Worm (Caenorhabditis elegans) whole organism, young adult: ENCODE data around the gene Y57G11C.5.

Experiments used
- B0019.2 ChIP-seq: fragments of 200-800 bp; sonication (Bioruptor generic); conservative IDR thresholded peaks from 2 replicates; pipeline ENCODE4 v1.3.6; 2022; ENCODE audit warnings: missing genetic modification reagents, missing genetic modification characterization, missing compliant biosample characterization
- B0261.1 ChIP-seq: sonication (generic microtip); optimal IDR thresholded peaks from 2 replicates; lab custom pipeline; 2016; ENCODE audit warnings: mild to moderate bottlenecking, missing genetic modification characterization, moderate library complexity, missing compliant biosample characterization
- B0336.3 ChIP-seq: fragments of 200-800 bp; sonication (Bioruptor generic); IDR thresholded peaks from 2 replicates; pipeline ENCODE4 v1.3.6; 2022; ENCODE audit warnings: missing genetic modification characterization, missing compliant biosample characterization
- F10E7.11 ChIP-seq: sonication (generic microtip); optimal IDR thresholded peaks from 2 replicates; lab custom pipeline; 2017; ENCODE audit warnings: mild to moderate bottlenecking, missing genetic modification characterization, moderate library complexity, missing compliant biosample characterization
- F33H1.4 ChIP-seq: fragments of 200-800 bp; sonication (Bioruptor generic); IDR thresholded peaks from 2 replicates; pipeline ENCODE4 v1.3.6; 2022; ENCODE audit warnings: missing genetic modification reagents, missing genetic modification characterization, missing compliant biosample characterization
- F37B4.10 ChIP-seq: fragments of 200-800 bp; sonication (Bioruptor generic); IDR thresholded peaks from 2 replicates; pipeline ENCODE4 v1.3.6; 2022; ENCODE audit warnings: missing genetic modification characterization, missing compliant biosample characterization
- F49E8.2 ChIP-seq: sonication (generic microtip); optimal IDR thresholded peaks from 3 replicates; lab custom pipeline; 2017; ENCODE audit warnings: missing genetic modification characterization, mild to moderate bottlenecking, missing compliant biosample characterization, antibody characterized with exemption, moderate library complexity; ENCODE audit not compliant: insufficient read depth
- T26A5.8 ChIP-seq: sonication (generic microtip); optimal IDR thresholded peaks from 2 replicates; lab custom pipeline; 2016; ENCODE audit warnings: missing genetic modification characterization, missing compliant biosample characterization
- Y53F4B.3 ChIP-seq: fragments of 200-800 bp; sonication (Bioruptor generic); IDR thresholded peaks from 2 replicates; pipeline ENCODE4 v1.3.6; 2022; ENCODE audit warnings: missing genetic modification reagents, missing genetic modification characterization, missing compliant biosample characterization
- Y95B8A.8 ChIP-seq: fragments of 200-800 bp; sonication (Bioruptor generic); IDR thresholded peaks from 2 replicates; pipeline ENCODE4 v1.3.6; 2022; ENCODE audit warnings: missing genetic modification reagents, missing genetic modification characterization, missing compliant biosample characterization
- aptf-2 ChIP-seq: fragments of 200-800 bp; sonication (Bioruptor generic); conservative IDR thresholded peaks from 2 replicates; pipeline ENCODE4 v1.3.6; 2022; ENCODE audit warnings: missing genetic modification reagents, missing genetic modification characterization, missing compliant biosample characterization
- attf-6 ChIP-seq: fragments of 200-800 bp; sonication (Bioruptor generic); IDR thresholded peaks from 2 replicates; pipeline ENCODE4 v1.3.6; 2022; ENCODE audit warnings: missing genetic modification reagents, missing genetic modification characterization, missing compliant biosample characterization
- bed-1 ChIP-seq: fragments of 200-800 bp; sonication (Bioruptor generic); IDR thresholded peaks from 2 replicates; pipeline ENCODE4 v1.3.6; 2022; ENCODE audit warnings: missing genetic modification reagents, missing genetic modification characterization, missing compliant biosample characterization
- bed-2 ChIP-seq: fragments of 200-800 bp; sonication (Bioruptor generic); IDR thresholded peaks from 2 replicates; pipeline ENCODE4 v1.3.6; 2022; ENCODE audit warnings: missing genetic modification reagents, missing genetic modification characterization, missing compliant biosample characterization
- ccch-3 ChIP-seq: fragments of 200-800 bp; sonication (Bioruptor generic); optimal IDR thresholded peaks from 2 replicates; lab custom pipeline; 2018; ENCODE audit warnings: mild to moderate bottlenecking, missing genetic modification characterization, missing compliant biosample characterization
- ceh-40 ChIP-seq: fragments of 200-800 bp; sonication (Bioruptor generic); IDR thresholded peaks from 2 replicates; pipeline ENCODE4 v1.3.6; 2022; ENCODE audit warnings: missing genetic modification characterization, missing compliant biosample characterization
- dox-1 ChIP-seq: fragments of 200-800 bp; sonication (Bioruptor generic); IDR thresholded peaks from 2 replicates; pipeline ENCODE4 v1.3.6; 2022; ENCODE audit warnings: missing genetic modification reagents, missing genetic modification characterization, missing compliant biosample characterization
- dpl-1 ChIP-seq: fragments of 150-350 bp; optimal IDR thresholded peaks from 2 replicates; lab custom pipeline; 2014; ENCODE audit warnings: missing biosample characterization, missing genetic modification reagents, missing genetic modification characterization
- egl-18 ChIP-seq: fragments of 200-800 bp; sonication (Bioruptor generic); IDR thresholded peaks from 2 replicates; pipeline ENCODE4 v1.3.6; 2022; ENCODE audit warnings: missing genetic modification reagents, missing genetic modification characterization, missing compliant biosample characterization
- hmg-1.2 ChIP-seq: fragments of 200-800 bp; sonication (Bioruptor generic); IDR thresholded peaks from 2 replicates; pipeline ENCODE4 v1.3.6; 2022; ENCODE audit warnings: missing genetic modification reagents, missing genetic modification characterization, missing compliant biosample characterization
- hmg-20 ChIP-seq: fragments of 200-800 bp; sonication (Bioruptor generic); IDR thresholded peaks from 2 replicates; pipeline ENCODE4 v1.3.6; 2022; ENCODE audit warnings: missing genetic modification reagents, missing genetic modification characterization, missing compliant biosample characterization
- lin-35 ChIP-seq, 3 experiments: fragments of 150-350 bp in 2 of 3; sonication (generic microtip) in 1 of 3; optimal IDR thresholded peaks; 2 replicates each; lab custom pipeline; 2014 to 2018; ENCODE audit warnings: missing biosample characterization in 3 of 3, missing genetic modification characterization in 3 of 3, missing genetic modification reagents in 3 of 3
- lsl-1 ChIP-seq: fragments of 200-800 bp; sonication (Bioruptor generic); optimal IDR thresholded peaks from 2 replicates; lab custom pipeline; 2018; ENCODE audit warnings: mild to moderate bottlenecking, missing genetic modification characterization, moderate library complexity, missing compliant biosample characterization
- mxl-1 ChIP-seq: sonication (generic microtip); optimal IDR thresholded peaks from 2 replicates; lab custom pipeline; 2016; ENCODE audit warnings: missing genetic modification characterization, missing compliant biosample characterization
- nfya-1 ChIP-seq: sonication (generic microtip); optimal IDR thresholded peaks from 2 replicates; lab custom pipeline; 2017; ENCODE audit warnings: antibody characterized with exemption, missing compliant biosample characterization, missing genetic modification characterization, borderline replicate concordance; ENCODE audit not compliant: insufficient read depth
- nfya-2 ChIP-seq: fragments of 200-800 bp; sonication (Bioruptor generic); IDR thresholded peaks from 2 replicates; pipeline ENCODE4 v1.3.6; 2022; ENCODE audit warnings: missing genetic modification reagents, missing genetic modification characterization, missing compliant biosample characterization
- nhr-179 ChIP-seq: sonication (generic microtip); optimal IDR thresholded peaks from 2 replicates; lab custom pipeline; 2016; ENCODE audit warnings: mild to moderate bottlenecking, missing genetic modification characterization, missing compliant biosample characterization
- rcor-1 ChIP-seq: fragments of 200-800 bp; sonication (Bioruptor generic); IDR thresholded peaks from 2 replicates; pipeline ENCODE4 v1.3.6; 2022; ENCODE audit warnings: missing genetic modification reagents, missing genetic modification characterization, missing compliant biosample characterization
- rpc-1 ChIP-seq, 2 experiments: fragments of 150-350 bp in 1 of 2; sonication (generic microtip) in 1 of 2; optimal IDR thresholded peaks; 2 replicates each; lab custom pipeline; 2014 to 2018; ENCODE audit warnings: missing biosample characterization in 1 of 2, missing genetic modification characterization in 1 of 2, missing genetic modification reagents in 1 of 2, missing genotype in 1 of 2
- sea-2 ChIP-seq: fragments of 200-800 bp; sonication (Bioruptor generic); IDR thresholded peaks from 2 replicates; pipeline ENCODE4 v1.3.6; 2022; ENCODE audit warnings: missing genetic modification characterization, missing compliant biosample characterization
- tbp1 ChIP-seq: fragments of 200-800 bp; sonication (Bioruptor generic); optimal IDR thresholded peaks from 2 replicates; lab custom pipeline; 2018; ENCODE audit warnings: mild to moderate bottlenecking, missing genetic modification characterization, missing compliant biosample characterization
- tbx-9 ChIP-seq: sonication (generic microtip); optimal IDR thresholded peaks from 2 replicates; lab custom pipeline; 2016; ENCODE audit warnings: borderline replicate concordance, missing genetic modification characterization, inconsistent platforms, missing compliant biosample characterization
- tlf-1 ChIP-seq: fragments of 200-800 bp; sonication (Bioruptor generic); optimal IDR thresholded peaks from 2 replicates; lab custom pipeline; 2018; ENCODE audit warnings: mild to moderate bottlenecking, missing genetic modification characterization, missing compliant biosample characterization
- unc-130 ChIP-seq: sonication (generic microtip); optimal IDR thresholded peaks from 2 replicates; lab custom pipeline; 2016; ENCODE audit warnings: missing genetic modification reagents, missing genetic modification characterization, missing compliant biosample characterization
- zfh-2 ChIP-seq: fragments of 200-800 bp; sonication (Bioruptor generic); conservative IDR thresholded peaks from 2 replicates; pipeline ENCODE4 v1.3.6; 2022; ENCODE audit warnings: missing genetic modification reagents, missing genetic modification characterization, missing compliant biosample characterization
- zim-3 ChIP-seq: sonication (generic microtip); optimal IDR thresholded peaks from 2 replicates; lab custom pipeline; 2017; ENCODE audit warnings: mild to moderate bottlenecking, missing genetic modification characterization, moderate library complexity, missing compliant biosample characterization
- ztf-26 ChIP-seq: sonication (generic microtip); optimal IDR thresholded peaks from 2 replicates; lab custom pipeline; 2017; ENCODE audit warnings: missing genetic modification characterization, missing compliant biosample characterization
- ztf-6 ChIP-seq: fragments of 200-800 bp; sonication (Bioruptor generic); IDR thresholded peaks from 2 replicates; pipeline ENCODE4 v1.3.6; 2022; ENCODE audit warnings: missing genetic modification reagents, missing genetic modification characterization, missing compliant biosample characterization

Y57G11C.5 gene

DNA sequence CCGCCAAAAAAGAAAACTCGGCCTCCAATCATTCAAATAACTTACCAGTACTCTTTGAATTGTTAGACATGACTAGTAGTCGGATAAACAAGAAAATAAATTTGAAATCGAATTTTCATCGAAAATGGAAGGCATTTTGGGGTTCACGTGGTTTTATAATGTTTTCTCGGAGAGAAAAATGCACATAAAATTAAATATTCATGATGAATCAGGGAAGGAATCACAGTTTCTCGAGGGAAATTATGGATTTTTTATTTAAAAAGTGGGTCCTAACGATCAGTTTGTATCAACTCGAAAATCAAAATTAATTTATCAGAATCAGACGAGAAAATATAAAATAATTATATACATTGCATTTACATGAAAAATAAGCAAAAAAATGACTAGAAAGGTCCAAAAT lies at the start of gene Y57G11C.5:
TSS of gene Y57G11C.5 (minus strand) at position 101 of the 400 bp plus-strand sequence.
- TF ChIP-seq dpl-1 (GFP tag; lab: Kevin White, UChicago), result no peak
- no peak for TF ChIP-seq Y95B8A.8 (GFP tag; lab: Robert Waterston, UW)
- no peak for TF ChIP-seq nfya-1 (tag; lab: Kevin White, UChicago)
- TF ChIP-seq ztf-6 (GFP tag; lab: Robert Waterston, UW), result no peak
- TF ChIP-seq lsl-1 (GFP tag; lab: Kevin White, UChicago), result no peak
- no peak for TF ChIP-seq B0261.1
- no peak for TF ChIP-seq dox-1
- TF ChIP-seq sea-2 (GFP tag; lab: Robert Waterston, UW), result no peak
- TF ChIP-seq B0336.3 (GFP tag; lab: Robert Waterston, UW), result no peak
- no peak for TF ChIP-seq rcor-1
- TF ChIP-seq B0019.2 (GFP tag; lab: Robert Waterston, UW), result no peak
- TF ChIP-seq ccch-3 (GFP tag; lab: Kevin White, UChicago), result no peak
- no peak for TF ChIP-seq rpc-1 (optimal IDR thresholded peaks at IDR 0.05; lab: Kevin White, UChicago)
- TF ChIP-seq rpc-1 (tag; optimal IDR thresholded peaks at IDR 0.05; lab: Kevin White, UChicago), result no peak
- TF ChIP-seq bed-1, result no peak
- no peak for TF ChIP-seq F33H1.4 (GFP tag; lab: Robert Waterston, UW)
- TF ChIP-seq lin-35 (GFP tag; optimal IDR thresholded peaks at IDR 0.05; lab: Kevin White, UChicago), result no peak
- no peak for TF ChIP-seq mxl-1
- TF ChIP-seq unc-130 (GFP tag; lab: Kevin White, UChicago), result no peak
- no peak for TF ChIP-seq hmg-20

DNA sequence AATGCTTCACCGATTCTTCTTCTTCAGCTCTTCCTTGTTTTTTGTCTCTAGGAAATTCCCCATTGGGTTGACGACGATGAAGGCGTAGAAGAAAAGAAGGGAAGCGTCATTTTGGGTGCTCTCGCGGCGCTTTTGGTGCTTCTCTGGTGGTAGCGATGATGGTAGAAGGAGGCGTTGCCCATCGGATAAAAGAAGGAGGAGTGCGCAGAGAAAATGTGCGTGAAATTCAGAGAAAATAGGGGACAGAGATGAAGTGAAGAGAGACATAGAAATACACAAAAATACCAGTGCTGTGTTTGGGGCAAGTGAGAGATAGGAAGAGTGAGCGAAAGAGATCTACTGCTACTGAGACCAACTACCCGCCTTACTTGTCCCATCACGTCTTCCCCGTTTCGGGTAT lies 41.7 kb upstream of the Y57G11C.5 start, which contains the start of gene oig-5:
TSS of gene oig-5 (plus strand) at position 301 of the 400 bp plus-strand sequence.
- TF ChIP-seq zfh-2 (GFP tag; lab: Robert Waterston, UW), result no peak
- no peak for TF ChIP-seq tbx-9 (tag; lab: Kevin White, UChicago)
- TF ChIP-seq nfya-2 (GFP tag; lab: Robert Waterston, UW), result no peak
- TF ChIP-seq tlf-1, result no peak

DNA sequence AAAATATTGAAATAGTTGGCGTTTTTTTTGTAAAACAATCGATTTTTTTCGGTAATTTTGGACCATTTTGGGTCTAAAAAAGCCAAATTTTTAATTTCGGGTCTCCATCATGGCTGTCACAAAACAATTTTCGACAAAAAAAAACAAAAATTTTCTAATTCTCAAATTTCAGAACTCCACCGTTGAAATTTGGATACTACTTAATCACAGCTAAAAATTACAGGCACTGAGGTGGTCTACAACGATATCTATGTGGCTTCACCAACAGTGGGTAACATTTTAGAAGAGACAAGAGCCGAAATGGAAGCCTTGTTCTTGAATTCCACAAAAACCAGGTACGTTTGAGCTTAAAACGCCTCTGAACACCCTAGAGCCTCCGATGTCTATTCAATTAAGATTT lies 37.1 kb upstream of the Y57G11C.5 start, which contains the start of gene Y57G11C.1142:
TSS of gene Y57G11C.1142 (plus strand) at position 301 of the 400 bp plus-strand sequence.
- no peak for TF ChIP-seq F37B4.10
- no peak for TF ChIP-seq tbp1 (GFP tag; lab: Kevin White, UChicago)
- no peak for TF ChIP-seq nhr-179 (tag; lab: Kevin White, UChicago)
- TF ChIP-seq ceh-40, result no peak
- no peak for TF ChIP-seq lin-35 (GFP tag; optimal IDR thresholded peaks at IDR 0.05; lab: Kevin White, UChicago)
- no peak for TF ChIP-seq tbx-9 (tag; lab: Kevin White, UChicago)
- TF ChIP-seq F10E7.11 (tag; lab: Kevin White, UChicago), result no peak
- TF ChIP-seq bed-2, result no peak
- TF ChIP-seq B0019.2 (GFP tag; lab: Robert Waterston, UW), result no peak
- no peak for TF ChIP-seq Y53F4B.3 (GFP tag; lab: Robert Waterston, UW)
- no peak for TF ChIP-seq rcor-1
- TF ChIP-seq attf-6 (GFP tag; lab: Robert Waterston, UW), result no peak
- no peak for TF ChIP-seq zim-3 (tag; lab: Kevin White, UChicago)
- no peak for TF ChIP-seq aptf-2 (GFP tag; lab: Robert Waterston, UW)
- TF ChIP-seq ztf-26 (tag; lab: Kevin White, UChicago), result no peak
- no peak for TF ChIP-seq egl-18 (GFP tag; lab: Robert Waterston, UW)
- TF ChIP-seq B0336.3 (GFP tag; lab: Robert Waterston, UW), result no peak
- no peak for TF ChIP-seq hmg-1.2 (GFP tag; lab: Robert Waterston, UW)
- no peak for TF ChIP-seq F49E8.2 (tag; lab: Kevin White, UChicago)
- TF ChIP-seq T26A5.8 (tag; lab: Kevin White, UChicago), result no peak
- TF ChIP-seq, all 124 proteins: peak for 0
